Worm (Caenorhabditis elegans) whole organism, L1 larva: Measurements from ENCODE around the gene Y102A11A.1.
A peak's percentile ranks its signal among the peaks of the same experiment; 100 is the strongest.

Experiments
- C04F5.9 ChIP-seq: sonication (generic microtip); optimal IDR thresholded peaks from 2 replicates; lab custom pipeline; 2016; ENCODE audit warnings: missing genetic modification characterization, missing compliant biosample characterization
- C16A3.4 ChIP-seq: fragments of 150-350 bp; optimal IDR thresholded peaks from 2 replicates; lab custom pipeline; 2014; ENCODE audit warnings: missing biosample characterization, missing genetic modification characterization
- F16B12.6 ChIP-seq: fragments of 150-350 bp; optimal IDR thresholded peaks from 2 replicates; lab custom pipeline; 2014; ENCODE audit warnings: missing biosample characterization, missing genetic modification characterization
- Y116A8C.19 ChIP-seq: sonication (generic microtip); optimal IDR thresholded peaks from 2 replicates; lab custom pipeline; 2016; ENCODE audit warnings: missing compliant biosample characterization, missing genetic modification characterization, borderline replicate concordance
- aha-1 ChIP-seq: fragments of 150-350 bp; optimal IDR thresholded peaks from 2 replicates; lab custom pipeline; 2014; ENCODE audit warnings: missing biosample characterization, missing genetic modification characterization
- blmp-1 ChIP-seq: fragments of 150-350 bp; optimal IDR thresholded peaks from 2 replicates; lab custom pipeline; 2014; ENCODE audit warnings: missing biosample characterization, missing genetic modification characterization
- ceh-63 ChIP-seq: fragments of 200-800 bp; sonication (Bioruptor generic); optimal IDR thresholded peaks from 2 replicates; lab custom pipeline; 2018; ENCODE audit warnings: mild to moderate bottlenecking, missing genetic modification characterization, missing compliant biosample characterization
- ceh-82 ChIP-seq, 3 experiments: fragments of 150-350 bp in 1 of 3; sonication (generic microtip) in 2 of 3; optimal IDR thresholded peaks; 2 replicates each; lab custom pipeline; 2014 to 2017; ENCODE audit warnings: missing biosample characterization in 3 of 3, missing genetic modification characterization in 3 of 3
- ceh-90 ChIP-seq: sonication (generic microtip); optimal IDR thresholded peaks from 2 replicates; lab custom pipeline; 2016; ENCODE audit warnings: missing genetic modification characterization, missing compliant biosample characterization
- ces-1 ChIP-seq: fragments of 150-350 bp; optimal IDR thresholded peaks from 2 replicates; lab custom pipeline; 2014; ENCODE audit warnings: missing biosample characterization, missing genetic modification reagents, missing genetic modification characterization
- dpl-1 ChIP-seq, 3 experiments: fragments of 150-350 bp in 2 of 3; sonication (generic microtip) in 1 of 3; optimal IDR thresholded peaks; 2 replicates each; lab custom pipeline; 2014 to 2017; ENCODE audit warnings: missing biosample characterization in 3 of 3, missing genetic modification characterization in 3 of 3, missing genetic modification reagents in 3 of 3
- dsc-1 ChIP-seq: sonication (generic microtip); optimal IDR thresholded peaks from 2 replicates; lab custom pipeline; 2016; ENCODE audit warnings: mild to moderate bottlenecking, missing genetic modification characterization, missing compliant biosample characterization
- efl-1 ChIP-seq, 4 experiments: fragments of 150-350 bp; optimal IDR thresholded peaks in 3 of 4; peaks in 1 of 4; 1 replicate in 1 of 4; 2 replicates in 3 of 4; lab custom pipeline; 2014; ENCODE audit warnings: missing biosample characterization in 2 of 4, missing genetic modification characterization in 2 of 4, missing genetic modification reagents in 2 of 4
- efl-3 ChIP-seq: fragments of 200-800 bp; sonication (Bioruptor generic); optimal IDR thresholded peaks from 2 replicates; lab custom pipeline; 2018; ENCODE audit warnings: mild to moderate bottlenecking, missing genetic modification characterization, missing compliant biosample characterization
- egl-13 ChIP-seq: sonication (generic microtip); optimal IDR thresholded peaks from 2 replicates; lab custom pipeline; 2016; ENCODE audit warnings: missing genotype, missing genetic modification reagents, missing genetic modification characterization, missing compliant biosample characterization
- elt-2 ChIP-seq: sonication (generic microtip); optimal IDR thresholded peaks from 2 replicates; lab custom pipeline; 2016; ENCODE audit warnings: missing genetic modification characterization, mild to moderate bottlenecking, inconsistent platforms, missing compliant biosample characterization, missing genetic modification reagents
- elt-3 ChIP-seq, 6 experiments: fragments of 150-350 bp in 1 of 6; sonication (generic microtip); optimal IDR thresholded peaks; 2 replicates each; lab custom pipeline; 2017 to 2018; ENCODE audit warnings: missing biosample characterization in 6 of 6, missing genetic modification characterization in 6 of 6, inconsistent platforms in 1 of 6
- fkh-10 ChIP-seq: sonication (generic microtip); optimal IDR thresholded peaks from 2 replicates; lab custom pipeline; 2017; ENCODE audit warnings: missing biosample characterization, missing genetic modification reagents, missing genetic modification characterization
- fkh-4 ChIP-seq: sonication (generic microtip); optimal IDR thresholded peaks from 2 replicates; lab custom pipeline; 2016; ENCODE audit warnings: missing compliant biosample characterization, missing genetic modification characterization, borderline replicate concordance
- fos-1 ChIP-seq: fragments of 150-350 bp; optimal IDR thresholded peaks from 2 replicates; lab custom pipeline; 2014; ENCODE audit warnings: missing biosample characterization, missing genetic modification characterization
- hlh-17 ChIP-seq: fragments of 200-800 bp; sonication (Bioruptor generic); optimal IDR thresholded peaks from 2 replicates; lab custom pipeline; 2018; ENCODE audit warnings: missing genetic modification characterization, mild to moderate bottlenecking, missing compliant biosample characterization, moderate library complexity, borderline replicate concordance
- hlh-4 ChIP-seq: sonication (generic microtip); optimal IDR thresholded peaks from 2 replicates; lab custom pipeline; 2016; ENCODE audit warnings: mild to moderate bottlenecking, missing genetic modification characterization, missing compliant biosample characterization
- hpl-2 ChIP-seq: fragments of 150-350 bp; optimal IDR thresholded peaks from 2 replicates; lab custom pipeline; 2014; ENCODE audit warnings: missing biosample characterization, missing genetic modification reagents, missing genetic modification characterization
- irx-1 ChIP-seq: sonication (generic microtip); optimal IDR thresholded peaks from 2 replicates; lab custom pipeline; 2016; ENCODE audit warnings: missing genetic modification characterization, missing compliant biosample characterization
- isw-1 ChIP-seq: fragments of 200-800 bp; sonication (Bioruptor generic); IDR thresholded peaks from 2 replicates; pipeline ENCODE4 v1.3.6; 2022; ENCODE audit warnings: missing genetic modification characterization, missing compliant biosample characterization
- lin-13 ChIP-seq: fragments of 150-350 bp; optimal IDR thresholded peaks from 2 replicates; lab custom pipeline; 2014; ENCODE audit warnings: missing biosample characterization, missing genetic modification reagents, missing genetic modification characterization
- lin-14 ChIP-seq: fragments of 200-800 bp; sonication (Bioruptor generic); optimal IDR thresholded peaks from 2 replicates; lab custom pipeline; 2018; ENCODE audit warnings: mild to moderate bottlenecking, missing genetic modification characterization, moderate library complexity, missing compliant biosample characterization
- lin-15B ChIP-seq: fragments of 150-350 bp; sonication (generic microtip); optimal IDR thresholded peaks from 3 replicates; lab custom pipeline; 2014; ENCODE audit warnings: missing biosample characterization, missing genetic modification characterization
- lsy-2 ChIP-seq, 2 experiments: fragments of 150-350 bp; optimal IDR thresholded peaks; 2 replicates each; lab custom pipeline; 2014; ENCODE audit warnings: missing biosample characterization in 2 of 2, missing genetic modification characterization in 2 of 2
- mab-9 ChIP-seq: fragments of 200-800 bp; sonication (Bioruptor generic); IDR thresholded peaks from 2 replicates; pipeline ENCODE4 v1.3.6; 2022; ENCODE audit warnings: missing genetic modification reagents, missing genetic modification characterization, missing compliant biosample characterization
- mep-1 ChIP-seq: fragments of 150-350 bp; optimal IDR thresholded peaks from 2 replicates; lab custom pipeline; 2014; ENCODE audit warnings: missing biosample characterization, missing genetic modification characterization
- nhr-19 ChIP-seq: fragments of 200-800 bp; sonication (Bioruptor generic); conservative IDR thresholded peaks from 2 replicates; pipeline ENCODE4 v1.3.6; 2022; ENCODE audit warnings: missing genetic modification characterization, missing compliant biosample characterization
- nhr-20 ChIP-seq: sonication (generic microtip); optimal IDR thresholded peaks from 2 replicates; lab custom pipeline; 2016; ENCODE audit warnings: mild to moderate bottlenecking, missing genetic modification characterization, missing compliant biosample characterization
- nhr-237 ChIP-seq: fragments of 150-350 bp; optimal IDR thresholded peaks from 2 replicates; lab custom pipeline; 2014; ENCODE audit warnings: missing biosample characterization, missing genetic modification characterization
- nhr-47 ChIP-seq: sonication (generic microtip); optimal IDR thresholded peaks from 2 replicates; lab custom pipeline; 2016; ENCODE audit warnings: mild to moderate bottlenecking, missing genetic modification characterization, moderate library complexity, missing compliant biosample characterization
- nhr-71 ChIP-seq: sonication (generic microtip); optimal IDR thresholded peaks from 2 replicates; lab custom pipeline; 2016; ENCODE audit warnings: mild to moderate bottlenecking, missing genetic modification characterization, moderate library complexity, missing compliant biosample characterization
- nhr-76 ChIP-seq: sonication (generic microtip); optimal IDR thresholded peaks from 2 replicates; lab custom pipeline; 2017; ENCODE audit warnings: missing biosample characterization, missing genetic modification characterization
- nhr-77 ChIP-seq: fragments of 150-350 bp; optimal IDR thresholded peaks from 2 replicates; lab custom pipeline; 2014; ENCODE audit warnings: missing biosample characterization, missing genetic modification characterization
- nhr-84 ChIP-seq: sonication (generic microtip); optimal IDR thresholded peaks from 2 replicates; lab custom pipeline; 2017; ENCODE audit warnings: missing biosample characterization, missing genetic modification characterization
- nhr-85 ChIP-seq: sonication (generic microtip); peaks from one replicate; lab custom pipeline; 2016; ENCODE audit warnings: missing genetic modification characterization, inconsistent platforms, missing compliant biosample characterization
- pag-3 ChIP-seq: sonication (generic microtip); optimal IDR thresholded peaks from 2 replicates; lab custom pipeline; 2017; ENCODE audit warnings: missing genetic modification characterization, mild to moderate bottlenecking, missing compliant biosample characterization, antibody characterized with exemption, borderline replicate concordance; ENCODE audit not compliant: insufficient read depth
- pax-3 ChIP-seq: fragments of 200-800 bp; sonication (Bioruptor generic); optimal IDR thresholded peaks from 2 replicates; lab custom pipeline; 2018; ENCODE audit warnings: mild to moderate bottlenecking, missing genetic modification characterization, moderate library complexity, missing compliant biosample characterization
- rnt-1 ChIP-seq: sonication (generic microtip); optimal IDR thresholded peaks from 2 replicates; lab custom pipeline; 2016; ENCODE audit warnings: mild to moderate bottlenecking, missing genetic modification characterization, moderate library complexity, missing compliant biosample characterization
- snpc-4 ChIP-seq: fragments of 150-350 bp; optimal IDR thresholded peaks from 2 replicates; lab custom pipeline; 2014; ENCODE audit warnings: missing biosample characterization, missing genetic modification characterization
- sup-37 ChIP-seq: fragments of 200-800 bp; sonication (Bioruptor generic); optimal IDR thresholded peaks from 2 replicates; lab custom pipeline; 2018; ENCODE audit warnings: mild to moderate bottlenecking, missing genetic modification characterization, missing compliant biosample characterization
- swsn-7 ChIP-seq: sonication (generic microtip); optimal IDR thresholded peaks from 2 replicates; lab custom pipeline; 2016; ENCODE audit warnings: missing genetic modification characterization, missing compliant biosample characterization
- tbx-2 ChIP-seq: sonication (generic microtip); optimal IDR thresholded peaks from 2 replicates; lab custom pipeline; 2016; ENCODE audit warnings: missing genetic modification characterization, missing compliant biosample characterization
- unc-30 ChIP-seq: sonication (generic microtip); optimal IDR thresholded peaks from 2 replicates; lab custom pipeline; 2017; ENCODE audit warnings: missing biosample characterization, missing genetic modification characterization
- unc-86 ChIP-seq: sonication (generic microtip); optimal IDR thresholded peaks from 2 replicates; lab custom pipeline; 2016; ENCODE audit warnings: missing genetic modification characterization, missing compliant biosample characterization
- vab-15 ChIP-seq: sonication (generic microtip); optimal IDR thresholded peaks from 2 replicates; lab custom pipeline; 2017; ENCODE audit warnings: missing genotype, mild to moderate bottlenecking, missing genetic modification characterization, missing compliant biosample characterization
- xbp-1 ChIP-seq: sonication (generic microtip); optimal IDR thresholded peaks from 2 replicates; lab custom pipeline; 2016; ENCODE audit warnings: missing genetic modification characterization, missing compliant biosample characterization
- ztf-11 ChIP-seq, 2 experiments: sonication (generic microtip); optimal IDR thresholded peaks; 2 replicates each; lab custom pipeline; 2016 to 2017; ENCODE audit warnings: missing genetic modification characterization in 2 of 2, missing biosample characterization in 1 of 2, missing compliant biosample characterization in 1 of 2
- ztf-4 ChIP-seq: fragments of 150-350 bp; optimal IDR thresholded peaks from 2 replicates; lab custom pipeline; 2014; ENCODE audit warnings: missing biosample characterization, missing genetic modification characterization

Y102A11A.1 gene

DNA sequence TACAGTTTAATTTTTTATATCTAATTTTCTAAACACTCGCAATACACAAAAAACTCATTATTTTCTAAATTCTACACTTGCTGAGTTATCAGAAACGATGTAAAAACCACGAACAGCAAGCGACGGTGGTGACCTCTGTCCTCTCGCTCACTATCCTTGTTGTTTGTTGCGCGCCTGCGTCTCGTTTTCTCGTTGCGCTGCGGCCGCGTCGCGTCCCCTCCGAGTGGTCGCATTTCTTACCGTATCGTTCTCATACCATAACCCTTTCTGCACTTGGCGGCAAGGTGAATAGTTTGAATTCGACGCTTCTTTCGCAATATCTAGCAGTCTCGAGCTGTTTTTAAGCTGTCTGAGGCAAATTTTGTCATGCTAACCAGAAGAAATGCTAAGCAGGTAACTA, 37.8 kb downstream of the Y102A11A.1 start, which contains the start of gene lsy-2 (continued):
- TF ChIP-seq tbx-2 (tag; lab: Kevin White, UChicago): peak; percentile 25
- TF ChIP-seq lin-13 (GFP tag; lab: Kevin White, UChicago): no peak
- no peak for TF ChIP-seq unc-30 (tag; lab: Kevin White, UChicago)
- no peak for TF ChIP-seq nhr-84
- peak in 1 of 6 experiments; percentile 56 for TF ChIP-seq elt-3 (tag; optimal IDR thresholded peaks at IDR 0.05; lab: Kevin White, UChicago)
- no peak; the same call in 1 of the 2 replicates for TF ChIP-seq isw-1 (GFP tag; lab: Robert Waterston, UW)
- no peak for TF ChIP-seq ztf-11 (tag; optimal IDR thresholded peaks at IDR 0.05; lab: Kevin White, UChicago)
- peak; percentile 64 for TF ChIP-seq lin-14 (GFP tag; lab: Kevin White, UChicago)
- TF ChIP-seq nhr-47 (tag; lab: Kevin White, UChicago): peak; percentile 45
- TF ChIP-seq ceh-82 (tag; optimal IDR thresholded peaks at IDR 0.05; lab: Kevin White, UChicago): peak in 1 of 3 experiments; percentile 43
- TF ChIP-seq egl-13 (tag; lab: Kevin White, UChicago): no peak
- TF ChIP-seq nhr-85 (tag; lab: Kevin White, UChicago): peak; percentile 43
- TF ChIP-seq fos-1: no peak
- no peak for TF ChIP-seq irx-1
- TF ChIP-seq Y116A8C.19 (tag; lab: Kevin White, UChicago): no peak
- no peak for TF ChIP-seq sup-37 (GFP tag; lab: Kevin White, UChicago)
- TF ChIP-seq ztf-4 (tag; lab: Kevin White, UChicago): no peak
- no peak for TF ChIP-seq dsc-1 (tag; lab: Kevin White, UChicago)
- TF ChIP-seq nhr-71 (tag; lab: Kevin White, UChicago): peak; percentile 62
- TF ChIP-seq pax-3 (tag; lab: Kevin White, UChicago): no peak
- peak; percentile 53 for TF ChIP-seq rnt-1
- TF ChIP-seq nhr-19 (GFP tag; lab: Robert Waterston, UW): no peak
- peak; percentile 53 for TF ChIP-seq nhr-20
- TF ChIP-seq ceh-63 (GFP tag; lab: Kevin White, UChicago): no peak
- no peak for TF ChIP-seq nhr-76 (tag; lab: Kevin White, UChicago)
- TF ChIP-seq dpl-1 (GFP tag; optimal IDR thresholded peaks at IDR 0.05; lab: Kevin White, UChicago): peak; percentile 75 to 79 (median 76)
- no peak for TF ChIP-seq ces-1 (GFP tag; lab: Kevin White, UChicago)
- no peak for TF ChIP-seq elt-2 (tag; lab: Kevin White, UChicago)
- TF ChIP-seq blmp-1: peak; percentile 55
- TF ChIP-seq nhr-77 (tag; lab: Kevin White, UChicago): peak; percentile 50
- no peak for TF ChIP-seq efl-3 (GFP tag; lab: Kevin White, UChicago)
- TF ChIP-seq ceh-90: no peak
- TF ChIP-seq vab-15 (tag; lab: Kevin White, UChicago): no peak
- TF ChIP-seq lsy-2 (tag; optimal IDR thresholded peaks at IDR 0.05; lab: Kevin White, UChicago): no peak
- TF ChIP-seq efl-1 (optimal IDR thresholded peaks at IDR 0.05; lab: Kevin White, UChicago): peak; percentile 36 to 78
- TF ChIP-seq efl-1 (GFP tag; optimal IDR thresholded peaks at IDR 0.05 in 1 of 2; lab: Kevin White, UChicago): peak; percentile 76 to 97
- TF ChIP-seq fkh-4 (tag; lab: Kevin White, UChicago): no peak
- no peak for TF ChIP-seq pag-3 (tag; lab: Kevin White, UChicago)
- TF ChIP-seq xbp-1 (tag; lab: Kevin White, UChicago): peak; percentile 35
- TF ChIP-seq swsn-7 (tag; lab: Kevin White, UChicago): peak; percentile 40
- TF ChIP-seq aha-1 (tag; lab: Kevin White, UChicago): no peak
- TF ChIP-seq lin-15B: no peak
- TF ChIP-seq mep-1 (tag; lab: Kevin White, UChicago): no peak
- TF ChIP-seq C16A3.4 (tag; lab: Kevin White, UChicago): peak; percentile 64
- no peak for TF ChIP-seq fkh-10
- TF ChIP-seq hpl-2 (GFP tag; lab: Kevin White, UChicago): no peak
- no peak for TF ChIP-seq snpc-4
- TF ChIP-seq F16B12.6 (tag; lab: Kevin White, UChicago): peak; percentile 32
- TF ChIP-seq C04F5.9 (tag; lab: Kevin White, UChicago): no peak
- TF ChIP-seq nhr-237 (tag; lab: Kevin White, UChicago): no peak
- TF ChIP-seq unc-86 (tag; lab: Kevin White, UChicago): no peak
- no peak for TF ChIP-seq hlh-17
- no peak for TF ChIP-seq mab-9
- no peak for TF ChIP-seq hlh-4 (tag; lab: Kevin White, UChicago)
